Worm (Caenorhabditis elegans) whole organism, young adult: ENCODE measurements around the gene F53B1.9.

ENCODE experiments used
- F10E7.11 ChIP-seq: sonication (generic microtip); optimal IDR thresholded peaks from 2 replicates; lab custom pipeline; 2017; ENCODE audit warnings: mild to moderate bottlenecking, missing genetic modification characterization, moderate library complexity, missing compliant biosample characterization
- F37B4.10 ChIP-seq: fragments of 200-800 bp; sonication (Bioruptor generic); IDR thresholded peaks from 2 replicates; pipeline ENCODE4 v1.3.6; 2022; ENCODE audit warnings: missing genetic modification characterization, missing compliant biosample characterization
- K12H6.12 ChIP-seq: fragments of 200-800 bp; sonication (Bioruptor generic); optimal IDR thresholded peaks from 2 replicates; lab custom pipeline; 2018; ENCODE audit warnings: mild to moderate bottlenecking, missing genetic modification characterization, missing compliant biosample characterization
- T07F8.4 ChIP-seq: sonication (generic microtip); optimal IDR thresholded peaks from 2 replicates; lab custom pipeline; 2016; ENCODE audit warnings: mild to moderate bottlenecking, missing genetic modification characterization, moderate library complexity, missing compliant biosample characterization
- T26A5.8 ChIP-seq: sonication (generic microtip); optimal IDR thresholded peaks from 2 replicates; lab custom pipeline; 2016; ENCODE audit warnings: missing genetic modification characterization, missing compliant biosample characterization
- Y53F4B.3 ChIP-seq: fragments of 200-800 bp; sonication (Bioruptor generic); IDR thresholded peaks from 2 replicates; pipeline ENCODE4 v1.3.6; 2022; ENCODE audit warnings: missing genetic modification reagents, missing genetic modification characterization, missing compliant biosample characterization
- Y95B8A.8 ChIP-seq: fragments of 200-800 bp; sonication (Bioruptor generic); IDR thresholded peaks from 2 replicates; pipeline ENCODE4 v1.3.6; 2022; ENCODE audit warnings: missing genetic modification reagents, missing genetic modification characterization, missing compliant biosample characterization
- akir-1 ChIP-seq: fragments of 200-800 bp; sonication (Bioruptor generic); optimal IDR thresholded peaks from 2 replicates; lab custom pipeline; 2018; ENCODE audit warnings: mild to moderate bottlenecking, missing genetic modification characterization, moderate library complexity, missing compliant biosample characterization
- aptf-3 ChIP-seq: fragments of 200-800 bp; sonication (Bioruptor generic); IDR thresholded peaks from 2 replicates; pipeline ENCODE4 v1.3.6; 2022; ENCODE audit warnings: missing genetic modification characterization, missing compliant biosample characterization
- athp-1 ChIP-seq: sonication (generic microtip); optimal IDR thresholded peaks from 2 replicates; lab custom pipeline; 2017; ENCODE audit warnings: mild to moderate bottlenecking, missing genetic modification characterization, missing compliant biosample characterization
- attf-5 ChIP-seq: fragments of 200-800 bp; sonication (Bioruptor generic); optimal IDR thresholded peaks from 2 replicates; lab custom pipeline; 2018; ENCODE audit warnings: mild to moderate bottlenecking, missing genetic modification characterization, missing compliant biosample characterization
- bed-1 ChIP-seq: fragments of 200-800 bp; sonication (Bioruptor generic); IDR thresholded peaks from 2 replicates; pipeline ENCODE4 v1.3.6; 2022; ENCODE audit warnings: missing genetic modification reagents, missing genetic modification characterization, missing compliant biosample characterization
- cebp-1 ChIP-seq, 2 experiments: fragments of 200-800 bp in 1 of 2; sonication (Bioruptor generic) in 1 of 2; sonication (generic microtip) in 1 of 2; IDR thresholded peaks in 1 of 2; optimal IDR thresholded peaks in 1 of 2; 2 replicates each; pipeline versions ENCODE4 v1.3.6 to Lab custom; 2017 to 2022; ENCODE audit warnings: missing compliant biosample characterization in 2 of 2, missing genetic modification characterization in 2 of 2, mild to moderate bottlenecking in 1 of 2, missing genetic modification reagents in 1 of 2, moderate library complexity in 1 of 2
- cebp-2 ChIP-seq: fragments of 200-800 bp; sonication (Bioruptor generic); IDR thresholded peaks from 2 replicates; pipeline ENCODE4 v1.3.6; 2022; ENCODE audit warnings: missing genetic modification characterization, missing compliant biosample characterization
- ceh-27 ChIP-seq: fragments of 200-800 bp; sonication (Bioruptor generic); optimal IDR thresholded peaks from 2 replicates; lab custom pipeline; 2018; ENCODE audit warnings: mild to moderate bottlenecking, missing genetic modification characterization, moderate library complexity, missing compliant biosample characterization
- ceh-40 ChIP-seq: fragments of 200-800 bp; sonication (Bioruptor generic); IDR thresholded peaks from 2 replicates; pipeline ENCODE4 v1.3.6; 2022; ENCODE audit warnings: missing genetic modification characterization, missing compliant biosample characterization
- ceh-58 ChIP-seq: fragments of 200-800 bp; sonication (Bioruptor generic); IDR thresholded peaks from 2 replicates; pipeline ENCODE4 v1.3.6; 2022; ENCODE audit warnings: missing genetic modification characterization, missing compliant biosample characterization
- ceh-91 ChIP-seq: fragments of 200-800 bp; sonication (Bioruptor generic); IDR thresholded peaks from 2 replicates; pipeline ENCODE4 v1.3.6; 2022; ENCODE audit warnings: missing genetic modification reagents, missing genetic modification characterization, missing compliant biosample characterization
- chd-7 ChIP-seq: sonication (generic microtip); optimal IDR thresholded peaks from 2 replicates; lab custom pipeline; 2016; ENCODE audit warnings: mild to moderate bottlenecking, missing genetic modification characterization, moderate library complexity, missing compliant biosample characterization
- dox-1 ChIP-seq: fragments of 200-800 bp; sonication (Bioruptor generic); IDR thresholded peaks from 2 replicates; pipeline ENCODE4 v1.3.6; 2022; ENCODE audit warnings: missing genetic modification reagents, missing genetic modification characterization, missing compliant biosample characterization
- efl-1 ChIP-seq: fragments of 150-350 bp; optimal IDR thresholded peaks from 2 replicates; lab custom pipeline; 2014; ENCODE audit warnings: missing biosample characterization, missing genetic modification reagents, missing genetic modification characterization
- ets-4 ChIP-seq: fragments of 200-800 bp; sonication (Bioruptor generic); optimal IDR thresholded peaks from 2 replicates; lab custom pipeline; 2018; ENCODE audit warnings: mild to moderate bottlenecking, missing genetic modification characterization, missing compliant biosample characterization
- hmg-1.2 ChIP-seq: fragments of 200-800 bp; sonication (Bioruptor generic); IDR thresholded peaks from 2 replicates; pipeline ENCODE4 v1.3.6; 2022; ENCODE audit warnings: missing genetic modification reagents, missing genetic modification characterization, missing compliant biosample characterization
- let-607 ChIP-seq, 2 experiments: fragments of 200-800 bp in 1 of 2; sonication (Bioruptor generic) in 1 of 2; sonication (generic microtip) in 1 of 2; optimal IDR thresholded peaks; 2 replicates each; lab custom pipeline; 2016 to 2018; ENCODE audit warnings: mild to moderate bottlenecking in 2 of 2, missing compliant biosample characterization in 2 of 2, missing genetic modification characterization in 2 of 2, moderate library complexity in 2 of 2, missing genotype in 1 of 2
- lin-26 ChIP-seq: fragments of 200-800 bp; sonication (Bioruptor generic); IDR thresholded peaks from 2 replicates; pipeline ENCODE4 v1.3.6; 2022; ENCODE audit warnings: missing genetic modification reagents, missing genetic modification characterization, missing compliant biosample characterization
- lin-35 ChIP-seq, 3 experiments: fragments of 150-350 bp in 2 of 3; sonication (generic microtip) in 1 of 3; optimal IDR thresholded peaks; 2 replicates each; lab custom pipeline; 2014 to 2018; ENCODE audit warnings: missing biosample characterization in 3 of 3, missing genetic modification characterization in 3 of 3, missing genetic modification reagents in 3 of 3
- lin-40 ChIP-seq: sonication (generic microtip); optimal IDR thresholded peaks from 2 replicates; lab custom pipeline; 2016; ENCODE audit warnings: missing genetic modification characterization, mild to moderate bottlenecking, missing compliant biosample characterization, missing genotype, missing genetic modification reagents
- madf-10 ChIP-seq: sonication (generic microtip); optimal IDR thresholded peaks from 2 replicates; lab custom pipeline; 2016; ENCODE audit warnings: mild to moderate bottlenecking, missing genetic modification characterization, missing compliant biosample characterization
- madf-3 ChIP-seq: fragments of 200-800 bp; sonication (Bioruptor generic); IDR thresholded peaks from 2 replicates; pipeline ENCODE4 v1.3.6; 2022; ENCODE audit warnings: missing genetic modification reagents, missing genetic modification characterization, missing compliant biosample characterization
- mcd-1 ChIP-seq: fragments of 200-800 bp; sonication (Bioruptor generic); IDR thresholded peaks from 2 replicates; pipeline ENCODE4 v1.3.6; 2022; ENCODE audit warnings: missing genetic modification reagents, missing genetic modification characterization, missing compliant biosample characterization
- mel-28 ChIP-seq: sonication (generic microtip); optimal IDR thresholded peaks from 2 replicates; lab custom pipeline; 2016; ENCODE audit warnings: borderline replicate concordance, mild to moderate bottlenecking, missing genetic modification characterization, missing compliant biosample characterization
- mxl-1 ChIP-seq: sonication (generic microtip); optimal IDR thresholded peaks from 2 replicates; lab custom pipeline; 2016; ENCODE audit warnings: missing genetic modification characterization, missing compliant biosample characterization
- nfyb-1 ChIP-seq: fragments of 200-800 bp; sonication (Bioruptor generic); IDR thresholded peaks from 2 replicates; pipeline ENCODE4 v1.3.6; 2022; ENCODE audit warnings: missing genetic modification reagents, missing genetic modification characterization, missing compliant biosample characterization
- nhr-80 ChIP-seq: sonication (generic microtip); optimal IDR thresholded peaks from 2 replicates; lab custom pipeline; 2016; ENCODE audit warnings: missing genetic modification characterization, missing compliant biosample characterization
- pbrm-1 ChIP-seq: fragments of 200-800 bp; sonication (Bioruptor generic); IDR thresholded peaks from 2 replicates; pipeline ENCODE4 v1.3.6; 2022; ENCODE audit warnings: missing genetic modification reagents, missing genetic modification characterization, missing compliant biosample characterization
- pha-4 ChIP-seq: fragments of 150-350 bp; sonication (generic microtip); optimal IDR thresholded peaks from 2 replicates; lab custom pipeline; 2014; ENCODE audit warnings: missing biosample characterization, missing genetic modification reagents, missing genetic modification characterization
- rcor-1 ChIP-seq: fragments of 200-800 bp; sonication (Bioruptor generic); IDR thresholded peaks from 2 replicates; pipeline ENCODE4 v1.3.6; 2022; ENCODE audit warnings: missing genetic modification reagents, missing genetic modification characterization, missing compliant biosample characterization
- sdz-38 ChIP-seq: sonication (generic microtip); optimal IDR thresholded peaks from 2 replicates; lab custom pipeline; 2016; ENCODE audit warnings: missing genotype, missing genetic modification characterization, missing compliant biosample characterization
- sptf-2 ChIP-seq: fragments of 200-800 bp; sonication (Bioruptor generic); optimal IDR thresholded peaks from 2 replicates; lab custom pipeline; 2018; ENCODE audit warnings: mild to moderate bottlenecking, missing genetic modification characterization, missing compliant biosample characterization
- tbx-9 ChIP-seq: sonication (generic microtip); optimal IDR thresholded peaks from 2 replicates; lab custom pipeline; 2016; ENCODE audit warnings: borderline replicate concordance, missing genetic modification characterization, inconsistent platforms, missing compliant biosample characterization
- zfh-2 ChIP-seq: fragments of 200-800 bp; sonication (Bioruptor generic); conservative IDR thresholded peaks from 2 replicates; pipeline ENCODE4 v1.3.6; 2022; ENCODE audit warnings: missing genetic modification reagents, missing genetic modification characterization, missing compliant biosample characterization
- ztf-26 ChIP-seq: sonication (generic microtip); optimal IDR thresholded peaks from 2 replicates; lab custom pipeline; 2017; ENCODE audit warnings: missing genetic modification characterization, missing compliant biosample characterization

The F53B1.9 gene

ce11 chrX:2089434-2089833, 42.2 kb downstream of the F53B1.9 start, which contains the start of gene lsy-2:
TSS of gene lsy-2 (plus strand) at chrX:2089704.
- peak; percentile 63 for TF ChIP-seq cebp-1 (GFP tag; IDR thresholded peaks at IDR 0.05; lab: Robert Waterston, UW)
- TF ChIP-seq cebp-1 (tag; optimal IDR thresholded peaks at IDR 0.05; lab: Kevin White, UChicago): peak; percentile 88
- no peak for TF ChIP-seq tbx-9 (tag; lab: Kevin White, UChicago)
- TF ChIP-seq attf-5: peak; percentile 78
- TF ChIP-seq lin-40 (tag; lab: Kevin White, UChicago): peak; percentile 41
- peak; percentile 92 for TF ChIP-seq madf-3 (GFP tag; lab: Robert Waterston, UW)
- peak; percentile 77 for TF ChIP-seq zfh-2 (GFP tag; lab: Robert Waterston, UW)
- TF ChIP-seq nhr-80 (tag; lab: Kevin White, UChicago): peak; percentile 45
- peak; percentile 4 for TF ChIP-seq madf-10 (tag; lab: Kevin White, UChicago)
- TF ChIP-seq hmg-1.2 (GFP tag; lab: Robert Waterston, UW): peak; percentile 27; the same call in 1 of the 2 replicates
- no peak for TF ChIP-seq dox-1 (GFP tag; lab: Robert Waterston, UW)
- TF ChIP-seq bed-1: no peak
- peak; percentile 52 for TF ChIP-seq ceh-27 (GFP tag; lab: Kevin White, UChicago)
- TF ChIP-seq sptf-2 (GFP tag; lab: Kevin White, UChicago): no peak
- TF ChIP-seq mcd-1 (GFP tag; lab: Robert Waterston, UW): peak; percentile 29; the same call in 1 of the 2 replicates
- TF ChIP-seq lin-26 (GFP tag; lab: Robert Waterston, UW): no peak
- TF ChIP-seq lin-35 (GFP tag; optimal IDR thresholded peaks at IDR 0.05; lab: Kevin White, UChicago): peak in 1 of 3 experiments; percentile 49
- no peak for TF ChIP-seq T07F8.4
- TF ChIP-seq mel-28: no peak
- peak; percentile 8 for TF ChIP-seq efl-1 (GFP tag; lab: Kevin White, UChicago)
- no peak for TF ChIP-seq ztf-26
- peak; percentile 79 for TF ChIP-seq K12H6.12 (tag; lab: Kevin White, UChicago)
- no peak for TF ChIP-seq Y95B8A.8

ce11 chrX:2087716-2088115, 43.9 kb downstream of the F53B1.9 start:
- TF ChIP-seq sdz-38 (no peak), Y53F4B.3 (GFP tag; lab: Robert Waterston, UW) (no peak), athp-1 (no peak), mcd-1 (GFP tag; lab: Robert Waterston, UW) (no peak), F10E7.11 (tag; lab: Kevin White, UChicago) (no peak)

- TF ChIP-seq ceh-91 (no peak), cebp-2 (GFP tag; lab: Robert Waterston, UW) (no peak), nhr-80 (tag; lab: Kevin White, UChicago) (no peak), cebp-1 (GFP tag; IDR thresholded peaks at IDR 0.05; lab: Robert Waterston, UW) (peak; percentile 63; the same call in 1 of the 2 replicates), cebp-1 (tag; optimal IDR thresholded peaks at IDR 0.05; lab: Kevin White, UChicago) (peak; percentile 95)
Measured at ce11 chrX:2085494-2085893, 46.1 kb downstream of the F53B1.9 start.

ce11 chrX:2084988-2085387, 46.7 kb downstream of the F53B1.9 start, which contains the start of gene F49H12.2:
TSS of gene F49H12.2 (plus strand) at chrX:2085288.
- no peak for TF ChIP-seq ceh-27 (GFP tag; lab: Kevin White, UChicago)
- no peak for TF ChIP-seq chd-7 (tag; lab: Kevin White, UChicago)
- TF ChIP-seq ceh-40 (GFP tag; lab: Robert Waterston, UW): no peak
- no peak for TF ChIP-seq tbx-9 (tag; lab: Kevin White, UChicago)
- TF ChIP-seq T26A5.8: no peak
- TF ChIP-seq ceh-91: no peak
- TF ChIP-seq pbrm-1: no peak

- TF ChIP-seq athp-1 (no peak), ets-4 (GFP tag; lab: Kevin White, UChicago) (no peak), ceh-58 (no peak), nfyb-1 (GFP tag; lab: Robert Waterston, UW) (no peak), aptf-3 (GFP tag; lab: Robert Waterston, UW) (no peak), rcor-1 (GFP tag; lab: Robert Waterston, UW) (no peak), akir-1 (no peak), T07F8.4 (no peak), F37B4.10 (GFP tag; lab: Robert Waterston, UW) (no peak), mxl-1 (tag; lab: Kevin White, UChicago) (no peak), zfh-2 (GFP tag; lab: Robert Waterston, UW) (no peak), lin-40 (tag; lab: Kevin White, UChicago) (no peak), let-607 (tag; optimal IDR thresholded peaks at IDR 0.05; lab: Kevin White, UChicago) (no peak), mcd-1 (GFP tag; lab: Robert Waterston, UW) (no peak), sdz-38 (no peak), pha-4 (tag; lab: Kevin White, UChicago) (no peak)
Measured at ce11 chrX:2084019-2084418, 47.6 kb downstream of the F53B1.9 start, which contains the start of gene F49H12.3. TSS of gene F49H12.3 (plus strand) at chrX:2084375.
